Fruit fly (Drosophila melanogaster) whole organism, embryonic: Measurements from ENCODE around the gene CG9372.

ENCODE experiments used
- Aef1 ChIP-seq: fragments of 200-800 bp; sonication (Bioruptor generic); IDR thresholded peaks from 3 replicates; pipeline ENCODE4 v1.3.6; 2022; ENCODE audit warnings: missing biosample characterization, missing genetic modification characterization
- Awh ChIP-seq: fragments of 200-800 bp; sonication (Bioruptor generic); IDR thresholded peaks from 2 replicates; pipeline ENCODE4, ENCODE4 v1.3.6; 2022; ENCODE audit warnings: missing biosample characterization, missing genetic modification characterization
- CG15479 ChIP-seq: fragments of 200-800 bp; sonication (Bioruptor generic); optimal IDR thresholded peaks from 3 replicates; lab custom pipeline; 2019; ENCODE audit warnings: missing biosample characterization, mild to moderate bottlenecking, missing genetic modification characterization, moderate library complexity
- CG16815 ChIP-seq: fragments of 200-800 bp; sonication (Bioruptor generic); optimal IDR thresholded peaks from 3 replicates; lab custom pipeline; 2017; ENCODE audit warnings: missing biosample characterization, mild to moderate bottlenecking, missing genetic modification characterization
- CG17359 ChIP-seq: fragments of 200-800 bp; sonication (Bioruptor generic); optimal IDR thresholded peaks from 3 replicates; lab custom pipeline; 2018; ENCODE audit warnings: missing biosample characterization, mild to moderate bottlenecking, missing genetic modification characterization, moderate library complexity
- CG17385 ChIP-seq: fragments of 200-800 bp; sonication (Bioruptor generic); optimal IDR thresholded peaks from 3 replicates; lab custom pipeline; 2018; ENCODE audit warnings: missing biosample characterization, mild to moderate bottlenecking, missing genetic modification characterization
- CG17912 ChIP-seq: fragments of 200-800 bp; sonication (Bioruptor generic); optimal IDR thresholded peaks from 2 replicates; lab custom pipeline; 2018; ENCODE audit warnings: missing biosample characterization, mild to moderate bottlenecking, missing genetic modification characterization
- CG18764 ChIP-seq: fragments of 200-800 bp; sonication (Bioruptor generic); optimal IDR thresholded peaks from 3 replicates; lab custom pipeline; 2016; ENCODE audit warnings: missing biosample characterization, missing genetic modification characterization
- CG2199 ChIP-seq: fragments of 200-800 bp; sonication (Bioruptor generic); IDR thresholded peaks from 3 replicates; pipeline ENCODE4 v1.3.6; 2022; ENCODE audit warnings: missing biosample characterization, missing genetic modification characterization
- CG2202 ChIP-seq: fragments of 200-800 bp; sonication (Bioruptor generic); optimal IDR thresholded peaks from 2 replicates; lab custom pipeline; 2018; ENCODE audit warnings: missing biosample characterization, mild to moderate bottlenecking, missing genetic modification characterization
- CG31224 ChIP-seq: fragments of 200-800 bp; sonication (Bioruptor generic); IDR thresholded peaks from 2 replicates; pipeline ENCODE4 v1.3.6; 2022; ENCODE audit warnings: missing biosample characterization, missing genetic modification characterization
- CG31388 ChIP-seq: fragments of 200-800 bp; sonication (Bioruptor generic); optimal IDR thresholded peaks from 2 replicates; lab custom pipeline; 2016; ENCODE audit warnings: missing biosample characterization, missing genetic modification characterization
- CG31441 ChIP-seq: fragments of 200-800 bp; sonication (Bioruptor generic); IDR thresholded peaks from 2 replicates; pipeline ENCODE4 v1.3.6; 2022; ENCODE audit warnings: missing biosample characterization, missing genetic modification characterization
- CG3847 ChIP-seq: fragments of 200-800 bp; sonication (Bioruptor generic); IDR thresholded peaks from 2 replicates; pipeline ENCODE4 v1.3.6; 2022; ENCODE audit warnings: missing biosample characterization, missing genetic modification characterization
- CG4854 ChIP-seq: fragments of 200-800 bp; sonication (Bioruptor generic); optimal IDR thresholded peaks from 2 replicates; lab custom pipeline; 2016; ENCODE audit warnings: missing biosample characterization, missing genetic modification characterization, inconsistent platforms
- CG6765 ChIP-seq: fragments of 200-800 bp; sonication (Bioruptor generic); optimal IDR thresholded peaks from 3 replicates; lab custom pipeline; 2017; ENCODE audit warnings: missing biosample characterization, mild to moderate bottlenecking, missing genetic modification characterization
- CG7556 ChIP-seq: fragments of 200-800 bp; sonication (Bioruptor generic); optimal IDR thresholded peaks from 2 replicates; lab custom pipeline; 2017; ENCODE audit warnings: missing biosample characterization, mild to moderate bottlenecking, missing genetic modification characterization
- CG9727 ChIP-seq: fragments of 200-800 bp; sonication (Bioruptor generic); optimal IDR thresholded peaks from 3 replicates; lab custom pipeline; 2017; ENCODE audit warnings: missing biosample characterization, mild to moderate bottlenecking, missing genetic modification characterization
- H2.0 ChIP-seq: fragments of 200-800 bp; sonication (Bioruptor generic); IDR thresholded peaks from 2 replicates; pipeline ENCODE4 v1.3.6; 2022; ENCODE audit warnings: missing biosample characterization, missing genetic modification characterization
- HLH54F ChIP-seq: fragments of 200-800 bp; sonication (Bioruptor generic); optimal IDR thresholded peaks from 3 replicates; lab custom pipeline; 2016; ENCODE audit warnings: missing biosample characterization, missing genetic modification characterization
- HmgD ChIP-seq: fragments of 200-800 bp; sonication (Bioruptor generic); optimal IDR thresholded peaks from 3 replicates; lab custom pipeline; 2016; ENCODE audit warnings: missing biosample characterization, missing genetic modification characterization
- Hr3 ChIP-seq: fragments of 200-800 bp; sonication (Bioruptor generic); optimal IDR thresholded peaks from 3 replicates; lab custom pipeline; 2016; ENCODE audit warnings: missing biosample characterization, missing genetic modification characterization
- Hr39 ChIP-seq: fragments of >200 bp; optimal IDR thresholded peaks from 2 replicates; lab custom pipeline; 2017
- Hsf ChIP-seq: fragments of 200-800 bp; sonication (Bioruptor generic); optimal IDR thresholded peaks from 3 replicates; lab custom pipeline; 2016; ENCODE audit warnings: missing biosample characterization, missing genetic modification characterization
- Meics ChIP-seq: fragments of 200-800 bp; sonication (Bioruptor generic); optimal IDR thresholded peaks from 2 replicates; lab custom pipeline; 2017; ENCODE audit warnings: missing biosample characterization, mild to moderate bottlenecking, missing genetic modification characterization
- NC2β ChIP-seq: fragments of 200-800 bp; sonication (Bioruptor generic); optimal IDR thresholded peaks from 2 replicates; lab custom pipeline; 2016; ENCODE audit warnings: missing biosample characterization, missing genetic modification characterization
- Opbp ChIP-seq: fragments of 200-800 bp; sonication (Bioruptor generic); IDR thresholded peaks from 3 replicates; pipeline ENCODE4 v1.3.6; 2022; ENCODE audit warnings: missing biosample characterization, missing genetic modification characterization; ENCODE audit not compliant: partially characterized antibody
- Scr ChIP-seq: fragments of 200-800 bp; sonication (Bioruptor generic); IDR thresholded peaks from 2 replicates; pipeline ENCODE4 v1.3.6; 2022; ENCODE audit warnings: missing biosample characterization, missing genetic modification characterization; ENCODE audit not compliant: partially characterized antibody
- Taf1 ChIP-seq: fragments of 200-800 bp; sonication (Bioruptor generic); IDR thresholded peaks from 2 replicates; pipeline ENCODE4 v1.3.6; 2022; ENCODE audit warnings: missing biosample characterization, missing genetic modification characterization
- Xrp1 ChIP-seq: fragments of 200-800 bp; sonication (Bioruptor generic); IDR thresholded peaks from 2 replicates; pipeline ENCODE4 v1.3.6; 2022; ENCODE audit warnings: missing biosample characterization, missing genetic modification characterization
- ato ChIP-seq: fragments of 200-800 bp; sonication (Bioruptor generic); IDR thresholded peaks from 2 replicates; pipeline ENCODE4 v1.3.6; 2022; ENCODE audit warnings: missing biosample characterization, missing genetic modification characterization; ENCODE audit not compliant: partially characterized antibody
- btn ChIP-seq: fragments of 200-800 bp; sonication (Bioruptor generic); optimal IDR thresholded peaks from 2 replicates; lab custom pipeline; 2016; ENCODE audit warnings: missing biosample characterization, missing genetic modification characterization
- crc ChIP-seq: fragments of 200-800 bp; sonication (Bioruptor generic); optimal IDR thresholded peaks from 2 replicates; lab custom pipeline; 2016; ENCODE audit warnings: missing biosample characterization, missing genetic modification characterization
- croc ChIP-seq: fragments of 200-800 bp; sonication (Bioruptor generic); conservative IDR thresholded peaks from 3 replicates; pipeline ENCODE4 v1.3.6; 2022; ENCODE audit warnings: missing biosample characterization, missing genetic modification characterization
- crol ChIP-seq: fragments of 200-800 bp; sonication (Bioruptor generic); IDR thresholded peaks from 2 replicates; pipeline ENCODE4 v1.3.6; 2022; ENCODE audit warnings: missing biosample characterization, missing genetic modification characterization
- cwo ChIP-seq: fragments of 200-800 bp; sonication (Bioruptor generic); optimal IDR thresholded peaks from 3 replicates; lab custom pipeline; 2017; ENCODE audit warnings: missing biosample characterization, missing genetic modification characterization, mild to moderate bottlenecking, moderate library complexity, missing genetic modification reagents
- fu2 ChIP-seq: fragments of 200-800 bp; sonication (Bioruptor generic); optimal IDR thresholded peaks from 2 replicates; lab custom pipeline; 2016; ENCODE audit warnings: missing biosample characterization, missing genetic modification characterization
- inv ChIP-seq: fragments of 200-800 bp; sonication (Bioruptor generic); IDR thresholded peaks from 2 replicates; pipeline ENCODE4 v1.3.6; 2022; ENCODE audit warnings: missing biosample characterization, missing genetic modification characterization; ENCODE audit not compliant: partially characterized antibody
- ken ChIP-seq: fragments of 200-800 bp; sonication (Bioruptor generic); IDR thresholded peaks from 3 replicates; pipeline ENCODE4 v1.3.6; 2022; ENCODE audit warnings: missing biosample characterization, missing genetic modification characterization
- lmd ChIP-seq: fragments of 200-800 bp; sonication (Bioruptor generic); IDR thresholded peaks from 2 replicates; pipeline ENCODE4 v1.3.6; 2022; ENCODE audit warnings: missing biosample characterization, missing genetic modification characterization
- pan ChIP-seq, 4 experiments: fragments of >200 bp in 3 of 4; fragments of 200-800 bp in 1 of 4; sonication (Bioruptor generic) in 1 of 4; optimal IDR thresholded peaks in 3 of 4; IDR thresholded peaks in 1 of 4; 2 replicates each; pipeline versions ENCODE4 v1.3.6 to Lab custom; 2017 to 2022; ENCODE audit warnings: missing biosample characterization in 2 of 4, missing genetic modification characterization in 2 of 4, mixed read lengths in 1 of 4
- pnt ChIP-seq: fragments of 200-800 bp; sonication (Bioruptor generic); optimal IDR thresholded peaks from 3 replicates; lab custom pipeline; 2016; ENCODE audit warnings: missing biosample characterization, missing genetic modification characterization
- pum ChIP-seq: fragments of 200-800 bp; sonication (Bioruptor generic); optimal IDR thresholded peaks from 2 replicates; lab custom pipeline; 2016; ENCODE audit warnings: missing biosample characterization, missing genetic modification characterization
- slbo ChIP-seq: fragments of 200-800 bp; sonication (Bioruptor generic); IDR thresholded peaks from 2 replicates; pipeline ENCODE4 v1.3.6; 2022; ENCODE audit warnings: missing biosample characterization, missing genetic modification characterization
- sr ChIP-seq: fragments of 200-800 bp; sonication (Bioruptor generic); IDR thresholded peaks from 3 replicates; pipeline ENCODE4 v1.3.6; 2022; ENCODE audit warnings: missing biosample characterization, missing genetic modification characterization
- stc ChIP-seq: fragments of 200-800 bp; sonication (Bioruptor generic); IDR thresholded peaks from 2 replicates; pipeline ENCODE4 v1.3.6; 2022; ENCODE audit warnings: missing biosample characterization, missing genetic modification characterization
- stwl ChIP-seq: fragments of 200-800 bp; sonication (Bioruptor generic); optimal IDR thresholded peaks from 3 replicates; lab custom pipeline; 2018; ENCODE audit warnings: missing biosample characterization, mild to moderate bottlenecking, missing genetic modification characterization, moderate library complexity
- tap ChIP-seq: fragments of 200-800 bp; optimal IDR thresholded peaks from 3 replicates; lab custom pipeline; 2019; ENCODE audit warnings: missing biosample characterization, mild to moderate bottlenecking, missing genetic modification characterization, moderate library complexity
- tio ChIP-seq: fragments of 200-800 bp; sonication (Bioruptor generic); optimal IDR thresholded peaks from 2 replicates; lab custom pipeline; 2017; ENCODE audit warnings: missing biosample characterization, missing genetic modification characterization, inconsistent platforms
- zen2 ChIP-seq: fragments of 200-800 bp; sonication (Bioruptor generic); IDR thresholded peaks from 3 replicates; pipeline ENCODE4 v1.3.6; 2022; ENCODE audit warnings: missing biosample characterization, missing genetic modification characterization; ENCODE audit not compliant: partially characterized antibody

Gene CG9372

dm6 chr3L:19560695-19561246 lies 45.2 kb upstream of the CG9372 start (continued):
- TF ChIP-seq btn (GFP tag; lab: Kevin White, UChicago) = peak; percentile 80
- no peak for TF ChIP-seq Hr39
- peak; percentile 83 for TF ChIP-seq cwo (GFP tag; lab: Kevin White, UChicago)
- peak; percentile 93 for TF ChIP-seq pnt (GFP tag; lab: Kevin White, UChicago)
- peak; percentile 81 for TF ChIP-seq fu2 (GFP tag; lab: Kevin White, UChicago)
- TF ChIP-seq pum = peak; percentile 94
- TF ChIP-seq CG16815 (GFP tag; lab: Kevin White, UChicago) = peak; percentile 95
- peak; percentile 93 for TF ChIP-seq CG17385
- peak; percentile 77 for TF ChIP-seq Taf1 (GFP tag; lab: Robert Waterston, UW)
- TF ChIP-seq CG31224 (GFP tag; lab: Robert Waterston, UW) = peak; percentile 86
- TF ChIP-seq CG31441 = peak; percentile 95
- peak; percentile 92 for TF ChIP-seq CG18764 (GFP tag; lab: Kevin White, UChicago)
- peak; percentile 94 for TF ChIP-seq slbo (GFP tag; lab: Robert Waterston, UW)
- TF ChIP-seq NC2β (GFP tag; lab: Kevin White, UChicago) = peak; percentile 91
- peak; percentile 97 for TF ChIP-seq Xrp1 (GFP tag; lab: Robert Waterston, UW)
- TF ChIP-seq croc = peak; percentile 93
- peak; percentile 95 for TF ChIP-seq CG7556 (GFP tag; lab: Kevin White, UChicago)
- TF ChIP-seq CG17359 = peak; percentile 96
- TF ChIP-seq Meics (GFP tag; lab: Kevin White, UChicago) = peak; percentile 93
- peak; percentile 93 for TF ChIP-seq ken (GFP tag; lab: Robert Waterston, UW)
- TF ChIP-seq stc (GFP tag; lab: Robert Waterston, UW) = peak; percentile 90
- TF ChIP-seq ato = no peak
- peak; percentile 92 for TF ChIP-seq tio
- no peak for TF ChIP-seq inv
- TF ChIP-seq stwl (tag; lab: Kevin White, UChicago) = peak; percentile 71
- TF ChIP-seq zen2 (GFP tag; lab: Robert Waterston, UW) = no peak
- TF ChIP-seq CG2202 (tag; lab: Kevin White, UChicago) = peak; percentile 94
- TF ChIP-seq Hr3 = peak; percentile 93
- TF ChIP-seq lmd (GFP tag; lab: Robert Waterston, UW) = peak; percentile 94
- peak; percentile 94 for TF ChIP-seq Awh (GFP tag; lab: Robert Waterston, UW)
- TF ChIP-seq CG3847 (GFP tag; lab: Robert Waterston, UW) = peak; percentile 95
- peak; percentile 88 for TF ChIP-seq CG6765
- peak; percentile 90 for TF ChIP-seq HLH54F (GFP tag; lab: Kevin White, UChicago)
- peak; percentile 80 for TF ChIP-seq crc (GFP tag; lab: Kevin White, UChicago)
- peak; percentile 92 for TF ChIP-seq CG4854 (GFP tag; lab: Kevin White, UChicago)
- TF ChIP-seq Aef1 (GFP tag; lab: Robert Waterston, UW) = peak; percentile 94
- peak; percentile 96 for TF ChIP-seq CG15479 (GFP tag; lab: Kevin White, UChicago)
- TF ChIP-seq CG9727 (GFP tag; lab: Kevin White, UChicago) = peak; percentile 98
- TF ChIP-seq CG2199 (GFP tag; lab: Robert Waterston, UW) = peak; percentile 93
- peak; percentile 96 for TF ChIP-seq Hsf
- no peak for TF ChIP-seq Opbp (GFP tag; lab: Robert Waterston, UW)
- TF ChIP-seq CG17912 (GFP tag; lab: Kevin White, UChicago) = peak; percentile 81
- TF ChIP-seq HmgD (GFP tag; lab: Kevin White, UChicago) = peak; percentile 33
- TF ChIP-seq H2.0 = peak; percentile 95
- TF ChIP-seq CG31388 (GFP tag; lab: Kevin White, UChicago) = peak; percentile 90
- TF ChIP-seq sr (GFP tag; lab: Robert Waterston, UW) = peak; percentile 71; the same call in 2 of the 3 replicates
- peak; percentile 53 for TF ChIP-seq crol
- no peak for TF ChIP-seq pan (optimal IDR thresholded peaks at IDR 0.05; lab: Kevin White, UChicago)
- peak in 1 of 2 experiments; percentile 94 for TF ChIP-seq pan (GFP tag; optimal IDR thresholded peaks at IDR 0.05 in 1 of 2, IDR thresholded peaks at IDR 0.05 in 1 of 2)
- TF ChIP-seq Scr = no peak
- TF ChIP-seq tap (tag; lab: Kevin White, UChicago) = peak; percentile 92
